Fruit fly (Drosophila melanogaster): ENCODE data around the gene CG34001.

The CG34001 gene

dm6 chr3L:10667341-10667740 is 36.5 kb downstream of the CG34001 start:
- TF ChIP-seq CG17801 (GFP tag; optimal IDR thresholded peaks at IDR 0.05; ENCODE audit: partially characterized antibody), result no peak

DNA sequence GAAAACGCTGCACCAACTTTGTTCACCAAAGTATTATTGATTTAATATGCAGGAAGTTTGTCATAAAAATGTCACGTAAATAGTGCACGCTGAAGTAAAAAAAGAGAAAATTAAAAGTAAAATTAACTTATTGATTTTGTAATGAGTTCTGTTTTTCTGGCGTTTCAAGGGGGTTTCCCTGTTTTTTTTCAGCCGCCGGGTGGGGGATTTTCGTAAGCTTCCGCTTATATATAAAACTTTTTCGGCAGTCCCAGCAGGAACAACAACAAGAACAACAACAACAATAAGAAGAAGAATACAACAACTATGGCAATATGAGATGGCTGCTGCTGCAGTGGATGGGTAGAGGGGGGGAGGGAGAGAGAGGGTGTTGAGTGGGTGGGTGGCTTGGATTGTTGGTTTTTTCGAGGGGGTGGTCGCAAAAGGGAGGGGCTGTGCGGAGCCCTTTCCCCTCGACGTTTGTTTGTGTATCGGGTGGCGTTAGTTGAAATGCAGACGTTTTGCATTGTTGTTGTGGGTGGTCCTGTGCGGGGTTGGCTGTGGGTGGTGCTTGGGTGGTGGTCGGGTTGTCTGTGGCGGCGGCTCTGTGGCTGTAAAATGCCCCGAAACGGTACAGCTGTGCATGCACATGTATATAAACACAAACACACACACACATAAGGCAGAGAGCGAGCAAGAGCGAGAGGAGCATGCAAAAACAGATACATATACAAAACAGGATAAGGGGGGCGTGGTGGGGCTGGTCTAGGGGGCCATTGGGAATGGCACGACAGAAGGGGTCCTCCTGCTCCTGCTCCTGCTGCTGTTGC is 38.9 kb downstream of the CG34001 start:
- no peak for TF ChIP-seq CG17801 (GFP tag; optimal IDR thresholded peaks at IDR 0.05; ENCODE audit: partially characterized antibody)

DNA sequence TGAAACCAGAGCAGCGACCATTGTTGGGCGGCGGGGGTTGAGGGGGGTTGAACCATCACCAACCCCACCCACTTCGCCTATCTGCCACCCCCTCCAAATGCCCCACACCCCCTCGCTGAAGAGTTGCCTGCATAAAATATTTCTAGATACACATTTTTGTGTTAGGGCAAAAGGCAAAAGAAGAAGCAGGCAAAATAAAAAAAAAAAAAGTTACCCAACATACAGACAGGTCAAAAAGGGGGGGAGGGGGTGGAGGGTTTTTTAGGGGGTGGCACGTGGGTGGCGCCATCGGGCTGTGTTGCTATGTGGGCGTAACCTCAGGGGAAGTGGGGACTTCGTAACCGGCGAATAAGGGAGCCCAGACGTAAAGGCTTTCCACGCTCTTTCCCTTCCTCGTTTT is 41.7 kb downstream of the CG34001 start:
- no peak for TF ChIP-seq CG17801 (GFP tag; optimal IDR thresholded peaks at IDR 0.05; ENCODE audit: partially characterized antibody)

DNA sequence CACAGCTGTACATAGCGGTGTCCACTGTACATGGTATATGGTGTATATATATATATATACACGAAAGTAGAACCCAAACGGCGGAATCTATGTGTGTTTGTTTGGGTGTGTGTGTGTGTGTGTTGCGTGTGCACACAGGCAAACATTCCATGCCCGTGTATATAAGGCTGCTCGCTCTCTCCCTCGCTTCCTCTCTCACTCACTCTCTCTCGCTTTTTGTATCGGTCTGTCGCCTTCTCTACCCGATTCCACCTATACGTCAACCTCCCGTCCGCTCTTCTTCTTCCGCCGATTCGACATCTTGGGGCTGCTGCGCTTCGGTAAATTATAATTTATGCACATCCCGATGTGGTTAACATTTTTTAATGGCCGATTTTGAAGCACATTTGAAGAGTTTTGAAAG is 43.3 kb downstream of the CG34001 start:
- no peak for TF ChIP-seq CG17801 (GFP tag; optimal IDR thresholded peaks at IDR 0.05; ENCODE audit: partially characterized antibody)

DNA sequence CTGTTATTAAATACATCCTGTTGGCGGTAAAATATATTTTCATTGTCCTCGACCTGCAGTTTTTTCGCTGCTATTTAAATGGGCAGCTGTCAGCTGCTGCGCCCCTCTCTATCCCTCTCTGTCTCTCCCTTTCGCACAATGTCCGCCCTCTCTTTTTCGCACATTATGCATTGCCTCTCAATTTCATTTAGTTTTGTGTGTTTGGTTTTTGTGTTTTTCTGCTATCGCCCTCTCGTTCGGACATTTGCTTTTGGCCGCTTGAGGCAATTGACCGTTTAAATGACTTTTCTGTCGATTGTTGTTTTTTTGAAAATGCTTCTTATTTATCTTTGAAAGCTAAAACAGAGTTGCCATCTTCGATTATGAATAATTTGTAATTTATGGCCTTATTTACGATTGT is 44.1 kb downstream of the CG34001 start:
- no peak for TF ChIP-seq CG17801 (GFP tag; optimal IDR thresholded peaks at IDR 0.05; ENCODE audit: partially characterized antibody)

DNA sequence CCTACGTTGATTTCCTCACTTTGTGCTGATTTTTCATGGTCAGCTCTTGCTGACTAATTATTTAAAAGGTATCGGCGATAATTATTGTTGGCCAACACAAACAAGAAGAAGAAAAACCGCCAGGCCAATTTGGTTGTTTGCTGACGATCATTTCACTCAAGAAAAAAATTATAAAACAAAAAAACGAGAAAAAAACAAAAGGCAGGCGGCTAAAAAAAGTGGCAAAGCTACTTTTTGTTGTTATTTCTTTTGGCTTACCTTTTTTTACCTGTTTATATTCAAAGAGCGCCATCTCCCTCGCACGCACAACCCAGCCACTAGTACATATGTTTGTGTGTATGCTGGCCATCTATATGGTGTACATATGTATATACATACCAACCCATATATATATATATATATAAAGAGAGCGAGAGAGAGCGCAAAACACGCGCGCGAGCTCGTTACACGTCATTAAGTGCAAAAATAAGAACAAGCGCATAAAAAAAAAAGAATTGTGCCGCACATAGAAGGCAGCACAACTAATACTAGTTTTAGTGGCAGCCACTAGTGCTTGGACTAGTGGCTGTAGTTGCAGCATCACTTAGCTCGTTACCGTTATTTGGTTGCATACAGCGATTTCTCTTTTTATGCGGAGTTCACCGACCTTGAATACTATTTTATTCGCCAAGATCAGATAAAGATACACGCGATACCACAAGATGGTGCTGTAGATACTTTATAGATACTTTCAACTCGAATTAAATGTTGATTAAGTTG is 44.9 kb downstream of the CG34001 start:
- TF ChIP-seq CG17801 (GFP tag; optimal IDR thresholded peaks at IDR 0.05; ENCODE audit: partially characterized antibody), result peak; percentile 95

- TF ChIP-seq CG17801 (GFP tag; optimal IDR thresholded peaks at IDR 0.05; ENCODE audit: partially characterized antibody), result peak; percentile 58
Observed at dm6 chr3L:10677816-10678215, 46.9 kb downstream of the CG34001 start.

DNA sequence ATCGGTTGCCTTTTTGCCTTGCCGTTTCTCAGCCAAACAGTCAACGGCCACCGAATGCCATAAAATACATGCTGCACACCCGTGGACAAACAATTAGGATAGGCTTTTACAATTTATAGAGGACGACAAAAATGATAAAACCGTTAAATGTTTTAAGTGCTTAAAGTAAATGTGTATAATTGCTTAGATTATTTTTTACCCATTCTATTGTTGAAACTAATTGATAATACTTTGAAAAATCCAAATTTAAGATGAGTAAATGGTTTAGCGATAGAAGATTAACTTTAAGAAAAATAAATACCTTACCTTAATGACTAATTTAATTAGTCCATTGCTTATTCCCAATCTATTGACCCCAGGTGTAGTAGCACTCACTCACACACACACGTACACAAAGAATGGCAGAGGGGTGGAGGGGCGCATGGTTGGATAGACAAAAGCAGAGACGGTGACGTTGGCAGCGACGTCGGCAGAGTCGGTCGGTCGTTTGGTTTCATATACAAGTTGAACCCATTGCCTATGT is 47.7 kb downstream of the CG34001 start:
- peak; percentile 84 for TF ChIP-seq CG17801 (GFP tag; optimal IDR thresholded peaks at IDR 0.05; ENCODE audit: partially characterized antibody)

dm6 chr3L:10679711-10680154 is 48.9 kb downstream of the CG34001 start:
- TF ChIP-seq CG17801 (GFP tag; optimal IDR thresholded peaks at IDR 0.05; ENCODE audit: partially characterized antibody), result peak; percentile 43

dm6 chr3L:10680177-10680576 is 49.3 kb downstream of the CG34001 start:
- no peak for TF ChIP-seq CG17801 (GFP tag; optimal IDR thresholded peaks at IDR 0.05; ENCODE audit: partially characterized antibody)

- no peak for TF ChIP-seq CG17801 (GFP tag; optimal IDR thresholded peaks at IDR 0.05; ENCODE audit: partially characterized antibody)
Observed at dm6 chr3L:10680728-10681306, 49.9 kb downstream of the CG34001 start.

DNA sequence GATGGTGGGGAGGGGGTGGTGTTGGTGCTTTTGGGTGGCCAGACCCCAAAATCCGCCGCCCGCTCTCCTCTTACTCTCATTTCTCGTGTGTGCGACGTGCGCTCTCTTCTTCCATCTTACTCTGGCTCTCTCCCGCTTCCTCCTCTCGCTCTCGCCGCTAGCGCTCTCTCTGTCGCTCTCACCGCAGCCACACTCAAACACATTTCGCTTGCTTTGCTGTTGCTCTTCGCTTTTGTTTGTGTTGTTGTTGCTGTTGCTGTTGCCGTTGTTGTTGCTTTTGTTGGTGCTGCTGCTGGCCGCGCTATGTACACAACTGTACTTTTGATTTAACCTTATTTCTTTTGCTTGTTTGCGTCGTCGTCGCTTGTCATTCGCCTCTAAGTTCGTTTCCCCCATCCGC is 50.9 kb downstream of the CG34001 start:
- TF ChIP-seq CG17801 (GFP tag; optimal IDR thresholded peaks at IDR 0.05; ENCODE audit: partially characterized antibody), result no peak

dm6 chr3L:10682725-10683367 is 52.0 kb downstream of the CG34001 start:
- peak; percentile 97 for TF ChIP-seq CG17801 (GFP tag; optimal IDR thresholded peaks at IDR 0.05; ENCODE audit: partially characterized antibody)

DNA sequence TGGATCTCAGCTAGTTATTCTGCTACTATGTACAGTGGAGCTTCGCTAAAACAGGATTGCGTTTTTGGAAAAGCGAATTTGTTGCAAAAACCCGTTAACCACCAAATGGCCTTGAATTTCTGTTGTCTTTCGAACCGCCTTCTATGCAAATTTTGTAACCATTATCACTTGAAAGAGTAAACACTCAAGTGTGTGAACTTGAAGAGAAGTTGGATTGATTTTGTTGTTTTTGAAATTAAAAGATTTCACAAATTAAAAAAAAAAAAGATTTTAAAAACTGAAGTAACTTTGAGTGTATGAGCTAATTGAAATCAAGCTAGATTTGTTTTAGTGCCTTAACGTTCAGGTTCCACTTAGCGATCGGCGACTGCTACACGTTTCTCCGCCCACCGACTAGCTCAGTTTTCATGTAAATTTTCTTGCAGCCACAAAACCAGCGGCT is 53.0 kb downstream of the CG34001 start:
- peak; percentile 55 for TF ChIP-seq CG17801 (GFP tag; optimal IDR thresholded peaks at IDR 0.05; ENCODE audit: partially characterized antibody)

Data from ovary, adult (tissue).